Fruit fly (Drosophila melanogaster) whole organism, prepupa: ENCODE results near the gene BBS5.
A peak's percentile ranks its signal among the peaks of the same experiment; 100 is the strongest.

Experiments used
- Blimp-1 ChIP-seq: fragments of 200-800 bp; sonication (Bioruptor generic); optimal IDR thresholded peaks from 3 replicates; lab custom pipeline; 2017; ENCODE audit warnings: missing biosample characterization, missing genetic modification characterization, mild to moderate bottlenecking, moderate library complexity, missing genetic modification reagents
- CG10631 ChIP-seq: fragments of 200-800 bp; sonication (Bioruptor generic); optimal IDR thresholded peaks from 2 replicates; lab custom pipeline; 2016; ENCODE audit warnings: missing biosample characterization, missing genetic modification characterization
- CG11294 ChIP-seq: fragments of 200-800 bp; sonication (Bioruptor generic); IDR thresholded peaks from 2 replicates; pipeline ENCODE4 v1.3.6; 2022; ENCODE audit warnings: missing biosample characterization, missing genetic modification characterization
- CG15336 ChIP-seq: fragments of 200-800 bp; sonication (Bioruptor generic); IDR thresholded peaks from 2 replicates; pipeline ENCODE4 v1.3.6; 2022; ENCODE audit warnings: missing biosample characterization, missing genetic modification characterization
- CG1621 ChIP-seq: fragments of 200-800 bp; sonication (Bioruptor generic); optimal IDR thresholded peaks from 3 replicates; lab custom pipeline; 2018; ENCODE audit warnings: missing biosample characterization, mild to moderate bottlenecking, missing genetic modification characterization
- CG16779 ChIP-seq: fragments of 200-800 bp; sonication (Bioruptor generic); optimal IDR thresholded peaks from 3 replicates; lab custom pipeline; 2017; ENCODE audit warnings: missing biosample characterization, mild to moderate bottlenecking, missing genetic modification characterization
- CG3032 ChIP-seq: fragments of 200-800 bp; optimal IDR thresholded peaks from 2 replicates; lab custom pipeline; 2019; ENCODE audit warnings: missing biosample characterization, mild to moderate bottlenecking, missing genetic modification characterization, moderate library complexity
- CG31627 ChIP-seq: fragments of 200-800 bp; sonication (Bioruptor generic); optimal IDR thresholded peaks from 3 replicates; lab custom pipeline; 2016; ENCODE audit warnings: missing biosample characterization, missing genetic modification characterization
- CG32006 ChIP-seq: fragments of 200-800 bp; sonication (Bioruptor generic); optimal IDR thresholded peaks from 3 replicates; lab custom pipeline; 2017; ENCODE audit warnings: missing biosample characterization, mild to moderate bottlenecking, missing genetic modification characterization
- CG4318 ChIP-seq: fragments of 200-800 bp; sonication (Bioruptor generic); optimal IDR thresholded peaks from 3 replicates; lab custom pipeline; 2017; ENCODE audit warnings: missing biosample characterization, mild to moderate bottlenecking, missing genetic modification characterization
- CG6163 ChIP-seq: fragments of 200-800 bp; sonication (Bioruptor generic); IDR thresholded peaks from 3 replicates; pipeline ENCODE4 v1.3.6; 2022; ENCODE audit warnings: missing biosample characterization, missing genetic modification characterization
- CG6792 ChIP-seq: fragments of 200-800 bp; sonication (Bioruptor generic); optimal IDR thresholded peaks from 3 replicates; lab custom pipeline; 2016; ENCODE audit warnings: missing biosample characterization, missing genetic modification characterization
- CG6808 ChIP-seq: fragments of 200-800 bp; sonication (Bioruptor generic); optimal IDR thresholded peaks from 3 replicates; lab custom pipeline; 2017; ENCODE audit warnings: missing biosample characterization, missing genetic modification characterization, mild to moderate bottlenecking, moderate library complexity, missing genetic modification reagents
- CG6854 ChIP-seq: fragments of 200-800 bp; sonication (Bioruptor generic); optimal IDR thresholded peaks from 2 replicates; lab custom pipeline; 2017; ENCODE audit warnings: missing biosample characterization, mild to moderate bottlenecking, missing genetic modification characterization
- CG7368 ChIP-seq: fragments of 200-800 bp; sonication (Bioruptor generic); optimal IDR thresholded peaks from 3 replicates; lab custom pipeline; 2016; ENCODE audit warnings: missing biosample characterization, missing genetic modification characterization
- CG8119 ChIP-seq: fragments of 200-800 bp; sonication (Bioruptor generic); IDR thresholded peaks from 3 replicates; pipeline ENCODE4 v1.3.6; 2022; ENCODE audit warnings: missing biosample characterization, missing genetic modification characterization
- CG8319 ChIP-seq: fragments of 200-800 bp; sonication (Bioruptor generic); optimal IDR thresholded peaks from 3 replicates; lab custom pipeline; 2016; ENCODE audit warnings: missing biosample characterization, missing genetic modification characterization
- CG8632 ChIP-seq: fragments of 200-800 bp; sonication (Bioruptor generic); optimal IDR thresholded peaks from 3 replicates; lab custom pipeline; 2016; ENCODE audit warnings: missing biosample characterization, missing genetic modification characterization
- Eip75B ChIP-seq: fragments of 200-800 bp; sonication (Bioruptor generic); optimal IDR thresholded peaks from 3 replicates; lab custom pipeline; 2016; ENCODE audit warnings: missing biosample characterization, missing genetic modification characterization
- Eip78C ChIP-seq: fragments of 200-800 bp; sonication (Bioruptor generic); peaks from one replicate; lab custom pipeline; 2016; ENCODE audit warnings: missing biosample characterization, missing genetic modification characterization
- Eip93F ChIP-seq: fragments of 200-800 bp; sonication (Bioruptor generic); optimal IDR thresholded peaks from 2 replicates; lab custom pipeline; 2016; ENCODE audit warnings: missing biosample characterization, mild to moderate bottlenecking, missing genetic modification characterization
- Ets96B ChIP-seq: fragments of 200-800 bp; optimal IDR thresholded peaks from 2 replicates; lab custom pipeline; 2019; ENCODE audit warnings: missing biosample characterization, mild to moderate bottlenecking, missing genetic modification characterization, moderate library complexity
- Hr38 ChIP-seq: sonication (Bioruptor generic); optimal IDR thresholded peaks from 2 replicates; lab custom pipeline; 2016; ENCODE audit warnings: missing biosample characterization, missing genetic modification characterization
- Hr4 ChIP-seq: fragments of 200-800 bp; sonication (Bioruptor generic); optimal IDR thresholded peaks from 3 replicates; lab custom pipeline; 2016; ENCODE audit warnings: missing biosample characterization, missing genetic modification characterization
- Lpt ChIP-seq: fragments of 200-800 bp; sonication (Bioruptor generic); optimal IDR thresholded peaks from 3 replicates; lab custom pipeline; 2016; ENCODE audit warnings: missing biosample characterization, missing genetic modification characterization
- Met ChIP-seq: fragments of 200-800 bp; sonication (Bioruptor generic); optimal IDR thresholded peaks from 3 replicates; lab custom pipeline; 2016; ENCODE audit warnings: missing biosample characterization, missing genetic modification characterization
- OdsH ChIP-seq: fragments of 200-800 bp; sonication (Bioruptor generic); optimal IDR thresholded peaks from 3 replicates; lab custom pipeline; 2016; ENCODE audit warnings: missing biosample characterization, missing genetic modification characterization
- Smox ChIP-seq: fragments of 200-800 bp; sonication (Bioruptor generic); optimal IDR thresholded peaks from 3 replicates; lab custom pipeline; 2016; ENCODE audit warnings: missing biosample characterization, missing genetic modification characterization
- Sox102F ChIP-seq: fragments of 200-800 bp; sonication (Bioruptor generic); optimal IDR thresholded peaks from 2 replicates; lab custom pipeline; 2016; ENCODE audit warnings: missing biosample characterization, mild to moderate bottlenecking, missing genetic modification characterization
- Sox14 ChIP-seq: fragments of 200-800 bp; sonication (Bioruptor generic); optimal IDR thresholded peaks from 3 replicates; lab custom pipeline; 2016; ENCODE audit warnings: missing biosample characterization, missing genetic modification characterization
- Sox15 ChIP-seq: fragments of 200-800 bp; sonication (Bioruptor generic); optimal IDR thresholded peaks from 3 replicates; lab custom pipeline; 2016; ENCODE audit warnings: missing biosample characterization, missing genetic modification characterization
- cyc ChIP-seq: fragments of 200-800 bp; sonication (Bioruptor generic); optimal IDR thresholded peaks from 3 replicates; lab custom pipeline; 2016; ENCODE audit warnings: missing biosample characterization, missing genetic modification characterization
- dsx ChIP-seq: fragments of 200-800 bp; optimal IDR thresholded peaks from 3 replicates; lab custom pipeline; 2019; ENCODE audit warnings: missing biosample characterization, mild to moderate bottlenecking, missing genetic modification characterization, moderate library complexity; ENCODE audit not compliant: poor library complexity, severe bottlenecking
- eg ChIP-seq: fragments of 200-800 bp; sonication (Bioruptor generic); IDR thresholded peaks from 3 replicates; pipeline ENCODE4 v1.3.6; 2022; ENCODE audit warnings: missing biosample characterization, missing genetic modification characterization
- esn ChIP-seq: fragments of 200-800 bp; sonication (Bioruptor generic); optimal IDR thresholded peaks from 2 replicates; lab custom pipeline; 2016; ENCODE audit warnings: missing biosample characterization, mild to moderate bottlenecking, missing genetic modification characterization, moderate library complexity
- fkh ChIP-seq: fragments of 200-800 bp; sonication (Bioruptor generic); optimal IDR thresholded peaks from 3 replicates; lab custom pipeline; 2017; ENCODE audit warnings: missing biosample characterization, mild to moderate bottlenecking, missing genetic modification characterization, moderate library complexity
- net ChIP-seq: fragments of 200-800 bp; sonication (Bioruptor generic); optimal IDR thresholded peaks from 3 replicates; lab custom pipeline; 2016; ENCODE audit warnings: missing biosample characterization, missing genetic modification characterization
- salr ChIP-seq, 2 experiments: fragments of 200-800 bp; sonication (Bioruptor generic); optimal IDR thresholded peaks; 3 replicates each; lab custom pipeline; 2016 to 2018; ENCODE audit warnings: missing biosample characterization in 2 of 2, missing genetic modification characterization in 2 of 2, mild to moderate bottlenecking in 1 of 2
- spab ChIP-seq: fragments of 200-800 bp; sonication (Bioruptor generic); optimal IDR thresholded peaks from 2 replicates; lab custom pipeline; 2017; ENCODE audit warnings: missing biosample characterization, mild to moderate bottlenecking, missing genetic modification characterization, missing genetic modification reagents
- ss ChIP-seq, 2 experiments: fragments of 200-800 bp; sonication (Bioruptor generic); optimal IDR thresholded peaks; 2 replicates in 1 of 2; 3 replicates in 1 of 2; lab custom pipeline; 2017 to 2018; ENCODE audit warnings: mild to moderate bottlenecking in 2 of 2, missing biosample characterization in 2 of 2, missing genetic modification characterization in 2 of 2, moderate library complexity in 1 of 2

BBS5 gene

dm6 chr3R:4809944-4810653, 6.0 kb upstream of the BBS5 start (continued):
- TF ChIP-seq CG8632 (no peak), CG1621 (tag; lab: Kevin White, UChicago) (peak; percentile 42), esn (GFP tag; lab: Kevin White, UChicago) (peak; percentile 22), Eip75B (GFP tag; lab: Kevin White, UChicago) (peak; percentile 64), dsx (GFP tag; lab: Kevin White, UChicago) (peak; percentile 90), CG6808 (GFP tag; lab: Kevin White, UChicago) (peak; percentile 56), Smox (no peak), CG8319 (GFP tag; lab: Kevin White, UChicago) (no peak), CG6854 (GFP tag; lab: Kevin White, UChicago) (peak; percentile 68), Met (GFP tag; lab: Kevin White, UChicago) (peak; percentile 15), CG6792 (peak; percentile 19), Sox14 (GFP tag; lab: Kevin White, UChicago) (peak; percentile 94), Hr4 (GFP tag; lab: Kevin White, UChicago) (no peak), ss (GFP tag; optimal IDR thresholded peaks at IDR 0.05; lab: Kevin White, UChicago) (peak; percentile 74 to 80), spab (peak; percentile 1), CG6163 (GFP tag; lab: Robert Waterston, UW) (peak; percentile 77)

DNA sequence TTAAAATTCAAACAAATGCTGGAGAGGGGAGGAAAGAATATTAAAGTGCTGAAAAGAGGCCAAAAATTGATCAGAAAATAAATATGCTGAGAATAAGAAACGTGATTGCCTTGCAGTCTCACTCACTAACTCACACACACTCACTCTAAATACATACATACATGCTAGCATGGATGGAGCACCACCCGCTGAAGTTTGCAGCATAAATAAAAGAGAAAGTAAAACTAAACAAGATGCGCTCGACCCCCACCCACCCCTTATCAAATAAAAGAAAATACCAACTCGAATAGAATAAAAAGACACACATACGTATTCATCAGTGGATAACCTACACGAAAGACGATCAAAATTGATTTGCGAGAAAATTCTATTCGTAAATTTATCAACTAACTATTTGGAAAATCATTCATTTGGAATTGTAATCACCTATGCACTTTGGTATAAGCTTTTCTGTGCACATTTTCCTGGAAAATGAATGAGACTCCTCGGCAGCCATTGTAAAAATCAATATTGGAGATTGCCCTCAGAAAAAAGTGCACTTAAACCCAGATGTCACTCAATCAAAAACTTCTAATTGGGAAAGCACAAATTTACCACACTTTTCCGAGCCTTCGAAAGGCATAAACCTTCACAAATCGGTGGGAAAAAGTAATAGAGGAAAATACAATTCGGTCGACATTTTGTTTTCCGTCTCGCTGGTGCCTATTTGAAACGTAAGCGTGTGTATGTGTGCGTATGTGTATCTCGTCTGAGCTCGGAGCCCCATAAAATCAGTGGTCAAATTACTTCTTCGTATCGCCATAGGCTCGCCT, 4.8 kb upstream of the BBS5 start, which contains the start of gene Gmppb:
Gene Gmppb (plus strand): TSS at position 321 of the 812 bp plus-strand sequence.
- no peak for TF ChIP-seq CG7368 (GFP tag; lab: Kevin White, UChicago)
- TF ChIP-seq CG15336 (GFP tag; lab: Robert Waterston, UW), result no peak
- TF ChIP-seq ss (GFP tag; optimal IDR thresholded peaks at IDR 0.05; lab: Kevin White, UChicago), result no peak
- TF ChIP-seq CG8119, result 0 out of 3 replicates have a peak, but pooled peaks have one; percentile 10
- no peak for TF ChIP-seq Hr4 (GFP tag; lab: Kevin White, UChicago)
- no peak for TF ChIP-seq OdsH
- no peak for TF ChIP-seq dsx (GFP tag; lab: Kevin White, UChicago)
- TF ChIP-seq Ets96B, result no peak
- no peak for TF ChIP-seq CG10631
- no peak for TF ChIP-seq Met (GFP tag; lab: Kevin White, UChicago)
- TF ChIP-seq CG8319 (GFP tag; lab: Kevin White, UChicago), result no peak
- peak; percentile 62 for TF ChIP-seq CG6854 (GFP tag; lab: Kevin White, UChicago)
- TF ChIP-seq Eip78C (GFP tag; lab: Kevin White, UChicago), result peak; percentile 70
- TF ChIP-seq Blimp-1 (GFP tag; lab: Kevin White, UChicago), result peak; percentile 54

DNA sequence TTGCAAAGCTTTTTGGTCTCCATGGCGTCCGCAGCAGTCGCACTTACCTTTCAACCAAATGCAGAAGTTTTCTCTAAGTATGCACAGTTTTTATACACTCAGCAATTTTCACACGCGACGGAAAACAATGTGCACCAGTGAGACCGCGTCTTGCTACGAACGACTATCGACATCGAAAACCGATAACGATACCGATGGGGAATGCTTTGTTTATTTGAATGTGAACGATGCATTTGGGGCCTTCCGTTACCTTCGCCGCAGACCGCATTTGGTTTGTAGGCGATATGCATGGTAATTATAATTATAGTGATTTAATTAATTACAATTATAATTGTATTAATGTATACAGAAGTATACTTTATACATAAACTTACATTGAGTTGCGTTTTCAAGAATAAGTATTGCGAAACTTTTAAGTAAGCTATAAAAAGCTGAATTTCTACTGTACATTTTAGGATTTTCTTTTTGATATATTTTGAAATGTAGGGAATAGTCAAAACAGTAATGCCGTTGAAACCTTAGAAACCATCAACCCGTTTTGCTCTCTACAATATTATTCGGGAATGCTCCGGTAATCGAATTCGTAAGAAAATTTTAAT, 4.1 kb upstream of the BBS5 start, which contains the start of the genes Hus1-like and ctrip:
Gene Hus1-like (minus strand): TSS at position 161 of the 599 bp plus-strand sequence.
Gene ctrip (minus strand): TSS at position 161 of the 599 bp plus-strand sequence.
- TF ChIP-seq net (GFP tag; lab: Kevin White, UChicago) (no peak), eg (GFP tag; lab: Robert Waterston, UW) (no peak), esn (GFP tag; lab: Kevin White, UChicago) (peak; percentile 23), CG6163 (GFP tag; lab: Robert Waterston, UW) (0 out of 3 replicates have a peak, but pooled peaks have one; percentile 27), dsx (GFP tag; lab: Kevin White, UChicago) (peak; percentile 46), Lpt (GFP tag; lab: Kevin White, UChicago) (no peak), CG16779 (no peak), spab (no peak), CG4318 (GFP tag; lab: Kevin White, UChicago) (no peak), CG8632 (no peak), Eip93F (GFP tag; lab: Kevin White, UChicago) (no peak), CG6792 (no peak), CG6808 (GFP tag; lab: Kevin White, UChicago) (no peak), CG15336 (GFP tag; lab: Robert Waterston, UW) (no peak), Hr38 (GFP tag; lab: Kevin White, UChicago) (no peak), Smox (no peak), fkh (GFP tag; lab: Kevin White, UChicago) (peak; percentile 39), salr (GFP tag; optimal IDR thresholded peaks at IDR 0.05; lab: Kevin White, UChicago) (no peak), Sox15 (GFP tag; lab: Kevin White, UChicago) (no peak), CG3032 (tag; lab: Kevin White, UChicago) (no peak), cyc (GFP tag; lab: Kevin White, UChicago) (no peak), CG11294 (GFP tag; lab: Robert Waterston, UW) (no peak), CG7368 (GFP tag; lab: Kevin White, UChicago) (no peak), Ets96B (no peak), CG1621 (tag; lab: Kevin White, UChicago) (peak; percentile 14), Sox102F (GFP tag; lab: Kevin White, UChicago) (no peak), CG8319 (GFP tag; lab: Kevin White, UChicago) (no peak), OdsH (peak; percentile 16), CG32006 (GFP tag; lab: Kevin White, UChicago) (no peak), Hr4 (GFP tag; lab: Kevin White, UChicago) (no peak), CG31627 (GFP tag; lab: Kevin White, UChicago) (no peak)
